Worm (Caenorhabditis elegans): ENCODE data around the gene nhr-93.

nhr-93 gene

DNA sequence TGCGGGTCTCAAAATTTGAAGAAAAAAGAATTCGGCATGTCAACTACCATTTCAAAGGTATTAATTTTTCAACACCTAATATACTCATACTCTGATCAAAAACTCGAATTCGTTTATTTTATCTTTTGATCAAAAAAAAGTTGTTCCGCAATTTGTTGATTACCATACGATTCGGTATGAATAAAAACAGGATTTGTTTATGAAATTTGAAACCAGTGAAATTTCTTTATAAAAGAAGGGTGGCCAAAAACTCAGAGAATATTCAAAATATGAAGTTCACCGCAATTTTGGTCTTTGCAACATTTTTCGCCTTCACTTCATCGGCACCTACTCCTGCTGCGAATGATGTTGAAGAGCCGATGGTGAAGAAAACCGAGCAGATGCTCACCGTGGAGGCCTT, 36.2 kb downstream of the nhr-93 start, which contains the start of the genes C07G3.8 and C07G3.10:
C07G3.8 (minus strand) TSS at position 101 of the 400 bp plus-strand sequence.
C07G3.10 (plus strand) TSS at position 270 of the 400 bp plus-strand sequence.
- TF ChIP-seq lim-6 (tag; optimal IDR thresholded peaks at IDR 0.05): no peak
- no peak for TF ChIP-seq npax-4 (tag; optimal IDR thresholded peaks at IDR 0.05)
- TF ChIP-seq hlh-13 (GFP tag; optimal IDR thresholded peaks at IDR 0.05): no peak
- TF ChIP-seq T23F11.4 (GFP tag; optimal IDR thresholded peaks at IDR 0.05): no peak
- TF ChIP-seq tbx-2 (tag; optimal IDR thresholded peaks at IDR 0.05): no peak
- no peak for TF ChIP-seq ttx-3 (tag; optimal IDR thresholded peaks at IDR 0.05)
- no peak for TF ChIP-seq K02D7.2 (tag; optimal IDR thresholded peaks at IDR 0.05)
- no peak for TF ChIP-seq tbx-7 (tag; optimal IDR thresholded peaks at IDR 0.05)
- no peak for TF ChIP-seq hlh-8 (tag; optimal IDR thresholded peaks at IDR 0.05)

DNA sequence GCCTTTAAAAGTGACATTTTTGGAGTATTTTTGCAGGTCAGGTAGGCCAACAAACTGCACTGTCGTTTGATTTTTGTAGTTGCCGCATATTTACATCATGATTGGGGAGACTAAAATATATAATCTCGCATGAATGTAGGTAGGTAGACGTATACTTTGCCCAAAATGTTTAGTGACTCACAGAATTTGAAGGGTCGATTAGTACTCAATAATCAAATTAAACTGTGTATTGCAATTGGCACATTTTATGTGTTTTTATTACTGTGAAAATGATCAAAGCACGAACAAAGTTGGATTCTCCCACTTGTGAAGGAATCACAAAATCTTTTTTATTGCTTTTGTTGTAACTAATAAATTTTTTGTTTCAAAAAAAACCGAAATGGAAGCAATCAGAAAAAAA, 41.3 kb downstream of the nhr-93 start, which contains the start of gene C07G3.15:
C07G3.15 (minus strand) TSS at position 101 of the 400 bp plus-strand sequence.
- TF ChIP-seq eyg-1 (tag; optimal IDR thresholded peaks at IDR 0.05) (no peak), sox-2 (GFP tag; IDR thresholded peaks at IDR 0.05) (no peak), tbx-2 (tag; optimal IDR thresholded peaks at IDR 0.05) (no peak)

DNA sequence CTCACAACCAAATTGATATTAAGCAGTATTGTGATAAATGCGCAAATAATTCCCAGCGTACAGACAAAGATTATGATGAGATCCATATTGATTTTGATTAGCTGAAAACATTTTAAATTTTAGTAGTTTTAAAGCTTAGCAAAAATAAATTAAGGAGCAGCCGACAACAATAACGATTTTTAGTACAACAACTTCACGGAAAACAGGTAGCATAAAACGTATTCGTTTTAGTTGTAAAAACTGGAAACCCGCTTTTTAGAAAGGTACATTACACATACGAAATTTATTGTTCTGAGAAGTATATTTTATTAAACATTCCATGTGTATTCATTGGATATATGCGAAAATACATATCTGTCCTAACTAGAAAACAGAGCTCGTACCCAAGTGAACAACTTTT, 47.8 kb downstream of the nhr-93 start, which contains the start of gene srbc-36:
srbc-36 (minus strand) TSS at position 101 of the 400 bp plus-strand sequence.
- no peak for TF ChIP-seq che-1 (tag; optimal IDR thresholded peaks at IDR 0.05)
- TF ChIP-seq unc-55 (GFP tag; optimal IDR thresholded peaks at IDR 0.05): no peak
- no peak for TF ChIP-seq nhr-232 (tag; optimal IDR thresholded peaks at IDR 0.05)
- TF ChIP-seq ceh-2 (tag; optimal IDR thresholded peaks at IDR 0.05): no peak
- no peak for TF ChIP-seq C38D4.7 (GFP tag; optimal IDR thresholded peaks at IDR 0.05)

DNA sequence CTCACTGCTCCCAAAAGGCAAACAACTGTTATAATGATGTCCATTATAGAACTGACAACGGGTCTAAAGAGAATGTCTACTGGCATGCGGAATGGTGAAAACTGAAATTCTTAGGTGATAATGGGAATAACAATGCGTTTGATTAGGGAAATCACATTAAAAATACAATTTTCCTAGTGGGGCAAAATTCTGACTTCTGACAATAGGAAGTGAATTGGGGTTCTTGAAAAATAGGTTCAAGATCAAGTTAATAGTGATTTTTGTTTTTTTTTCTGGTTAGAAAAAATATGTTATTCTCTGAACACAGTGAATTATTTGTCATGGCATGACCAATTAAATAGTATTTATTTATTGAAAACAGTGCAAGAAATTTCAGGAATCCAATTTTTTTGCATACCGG, 51.4 kb downstream of the nhr-93 start, which contains the start of gene srbc-32:
srbc-32 (minus strand) TSS at position 101 of the 400 bp plus-strand sequence.
- TF ChIP-seq pqm-1 (tag; optimal IDR thresholded peaks at IDR 0.05): no peak
- no peak for TF ChIP-seq ceh-19 (GFP tag; optimal IDR thresholded peaks at IDR 0.05)
- TF ChIP-seq hlh-13 (GFP tag; optimal IDR thresholded peaks at IDR 0.05): no peak
- no peak for TF ChIP-seq unc-86 (tag; optimal IDR thresholded peaks at IDR 0.05)
- TF ChIP-seq che-1 (tag; optimal IDR thresholded peaks at IDR 0.05): no peak
- no peak for TF ChIP-seq npax-4 (tag; optimal IDR thresholded peaks at IDR 0.05)
- TF ChIP-seq ets-4 (tag; optimal IDR thresholded peaks at IDR 0.05): no peak
- TF ChIP-seq ttx-3 (tag; optimal IDR thresholded peaks at IDR 0.05): no peak
- no peak for TF ChIP-seq unc-3 (GFP tag; conservative IDR thresholded peaks at IDR 0.05)
- TF ChIP-seq unc-3 (tag; optimal IDR thresholded peaks at IDR 0.05): no peak
- TF ChIP-seq ceh-6 (GFP tag; optimal IDR thresholded peaks at IDR 0.05): no peak
- TF ChIP-seq elt-4 (tag; optimal IDR thresholded peaks at IDR 0.05): no peak
